Worm (Caenorhabditis elegans): ENCODE data around the gene Y14H12A.2.
A peak's percentile ranks its signal among the peaks of the same experiment; 100 is the strongest.

Gene Y14H12A.2

DNA sequence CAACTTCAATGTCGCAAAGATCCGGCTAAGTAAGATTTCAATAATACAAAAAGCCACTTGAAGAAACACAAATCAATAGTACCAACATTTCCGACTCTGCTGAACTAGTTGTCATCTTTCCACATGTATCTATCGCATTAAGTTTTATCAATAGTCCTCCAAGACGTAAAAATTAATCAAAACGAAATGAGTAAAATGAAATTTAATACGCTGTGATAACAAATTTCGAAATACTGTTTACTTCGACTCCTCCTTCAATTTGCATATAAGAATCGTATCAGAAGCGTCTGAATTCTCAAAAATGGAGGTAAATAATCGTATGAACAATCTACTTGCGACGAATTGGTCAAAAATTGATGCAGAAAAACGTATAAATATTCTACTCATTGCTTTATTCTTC lies 1.2 kb upstream of the Y14H12A.2 start:
- no peak for TF ChIP-seq ama-1 (optimal IDR thresholded peaks at IDR 0.05)
- TF ChIP-seq pqm-1 (tag; optimal IDR thresholded peaks at IDR 0.05) = peak; percentile 42
- TF ChIP-seq dve-1 (tag; optimal IDR thresholded peaks at IDR 0.05; ENCODE audit: insufficient read depth) = peak; percentile 29
- no peak for TF ChIP-seq daf-16 (GFP tag; optimal IDR thresholded peaks at IDR 0.05)
- peak; percentile 92 for TF ChIP-seq daf-16 (tag; optimal IDR thresholded peaks at IDR 0.05)
- peak; percentile 8; the same call in 1 of the 2 replicates for TF ChIP-seq dmd-6 (GFP tag; IDR thresholded peaks at IDR 0.05)

DNA sequence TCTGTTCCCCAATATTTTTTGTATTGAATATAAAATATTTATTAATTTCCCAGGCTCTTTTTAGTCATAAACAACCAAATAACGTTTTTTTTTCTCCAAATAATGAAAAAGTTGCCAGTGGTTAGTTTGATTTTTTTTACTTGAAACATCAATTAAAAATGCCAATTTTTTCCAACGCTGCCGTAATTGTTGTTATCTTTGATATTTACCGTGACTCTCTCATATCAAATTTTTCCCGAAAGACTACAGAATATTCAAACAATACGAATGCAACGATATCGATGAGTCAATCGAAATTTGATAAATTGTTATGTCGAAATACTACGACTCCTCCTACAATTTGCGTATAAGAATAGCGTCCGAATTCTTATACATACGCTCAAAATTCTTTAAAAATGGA lies 2.6 kb downstream of the Y14H12A.2 start, which contains the start of gene K10G6.5:
Gene K10G6.5 (plus strand): TSS at position 345 of the 400 bp plus-strand sequence.
- TF ChIP-seq nhr-102 (tag; optimal IDR thresholded peaks at IDR 0.05) (no peak), daf-12 (tag; optimal IDR thresholded peaks at IDR 0.05) (no peak), vab-7 (GFP tag; IDR thresholded peaks at IDR 0.05) (no peak), nhr-28 (tag; optimal IDR thresholded peaks at IDR 0.05) (peak; percentile 67), hlh-11 (tag; optimal IDR thresholded peaks at IDR 0.05) (no peak), aha-1 (tag) (no peak), unc-62 (GFP tag; optimal IDR thresholded peaks at IDR 0.05 in 1 of 2) (peak in 1 of 2 experiments; percentile 65), unc-62 (tag; optimal IDR thresholded peaks at IDR 0.05) (no peak), dmd-6 (GFP tag; IDR thresholded peaks at IDR 0.05) (peak; percentile 59), skn-1 (tag; optimal IDR thresholded peaks at IDR 0.05) (no peak), lin-29 (GFP tag; IDR thresholded peaks at IDR 0.05) (no peak), hif-1 (tag; optimal IDR thresholded peaks at IDR 0.05) (no peak), R02D3.7 (tag; optimal IDR thresholded peaks at IDR 0.05) (no peak), nhr-41 (GFP tag; IDR thresholded peaks at IDR 0.05) (no peak), lim-7 (GFP tag; IDR thresholded peaks at IDR 0.05) (no peak), zfp-2 (tag; optimal IDR thresholded peaks at IDR 0.05) (no peak), nhr-25 (tag; optimal IDR thresholded peaks at IDR 0.05; ENCODE audit: borderline replicate concordance, insufficient read depth) (no peak), pha-4 (GFP tag; IDR thresholded peaks at IDR 0.05) (no peak), pha-4 (tag; optimal IDR thresholded peaks at IDR 0.05) (no peak), F49E8.2 (tag; optimal IDR thresholded peaks at IDR 0.05; ENCODE audit: borderline replicate concordance) (no peak), cey-2 (tag; optimal IDR thresholded peaks at IDR 0.05; ENCODE audit: borderline replicate concordance, insufficient read depth) (no peak), lin-39 (tag; optimal IDR thresholded peaks at IDR 0.05) (no peak), pqm-1 (tag; optimal IDR thresholded peaks at IDR 0.05) (peak; percentile 26), jun-1 (tag; optimal IDR thresholded peaks at IDR 0.05) (no peak), sdz-12 (GFP tag; optimal IDR thresholded peaks at IDR 0.05) (no peak), dpl-1 (GFP tag; optimal IDR thresholded peaks at IDR 0.05) (no peak), F37D6.2 (tag; optimal IDR thresholded peaks at IDR 0.05) (no peak), snpc-1.2 (GFP tag; IDR thresholded peaks at IDR 0.05) (no peak), ceh-82 (tag; optimal IDR thresholded peaks at IDR 0.05) (no peak), nhr-48 (tag; optimal IDR thresholded peaks at IDR 0.05) (no peak)

DNA sequence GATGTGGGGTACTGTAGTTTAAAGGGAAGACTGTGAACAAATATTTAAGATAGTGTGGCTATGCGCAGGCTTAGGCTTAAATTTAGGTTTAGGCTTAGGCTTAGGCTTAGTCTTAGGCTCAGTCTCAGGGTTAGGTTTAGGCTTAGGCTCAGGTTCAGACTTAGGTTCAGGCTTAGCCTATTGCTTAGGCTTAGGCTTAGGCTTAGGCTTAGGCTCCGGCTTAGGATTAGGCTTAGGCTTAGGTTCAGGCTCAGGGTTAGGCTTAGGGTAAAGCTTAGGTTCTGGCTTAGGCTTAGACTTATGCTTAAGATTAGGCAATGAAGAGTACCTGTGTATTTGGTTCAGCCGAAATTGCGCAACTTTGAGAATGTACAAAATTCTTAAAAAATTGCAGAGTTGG lies 5.2 kb downstream of the Y14H12A.2 start:
- TF ChIP-seq mes-2 (tag; optimal IDR thresholded peaks at IDR 0.05; ENCODE audit: poor library complexity, severe bottlenecking) = no peak
- TF ChIP-seq snpc-1.2 (GFP tag; IDR thresholded peaks at IDR 0.05) = no peak
- no peak for TF ChIP-seq Y75B8A.6 (GFP tag; IDR thresholded peaks at IDR 0.05)
- TF ChIP-seq arid-1 (GFP tag; conservative IDR thresholded peaks at IDR 0.05) = no peak
- TF ChIP-seq lin-1 (GFP tag; IDR thresholded peaks at IDR 0.05) = no peak
- no peak for TF ChIP-seq nhr-76 (tag; optimal IDR thresholded peaks at IDR 0.05)
- TF ChIP-seq R02D3.7 (tag; optimal IDR thresholded peaks at IDR 0.05) = no peak
- TF ChIP-seq F49E8.2 (tag; optimal IDR thresholded peaks at IDR 0.05; ENCODE audit: borderline replicate concordance) = no peak
- no peak for TF ChIP-seq zfp-2 (tag; optimal IDR thresholded peaks at IDR 0.05)
